Worm (Caenorhabditis elegans): ENCODE data around the gene gcy-15.
"Not testable (repeated sequence)": the region's sequence is repeated elsewhere in the genome, so short reads cannot be mapped to it uniquely, and the experiment has no call there.

gcy-15 gene

ce11 chrII:3220723-3221122 lies 23.9 kb upstream of the gcy-15 start, which contains the start of gene ZC239.22:
Gene ZC239.22 (minus strand): TSS chrII:3220823.
- no peak for TF ChIP-seq him-1 (tag; optimal IDR thresholded peaks at IDR 0.05)
- no peak for TF ChIP-seq W03F9.2 (tag; optimal IDR thresholded peaks at IDR 0.05)
- TF ChIP-seq dao-5 (tag; optimal IDR thresholded peaks at IDR 0.05), result no peak

DNA sequence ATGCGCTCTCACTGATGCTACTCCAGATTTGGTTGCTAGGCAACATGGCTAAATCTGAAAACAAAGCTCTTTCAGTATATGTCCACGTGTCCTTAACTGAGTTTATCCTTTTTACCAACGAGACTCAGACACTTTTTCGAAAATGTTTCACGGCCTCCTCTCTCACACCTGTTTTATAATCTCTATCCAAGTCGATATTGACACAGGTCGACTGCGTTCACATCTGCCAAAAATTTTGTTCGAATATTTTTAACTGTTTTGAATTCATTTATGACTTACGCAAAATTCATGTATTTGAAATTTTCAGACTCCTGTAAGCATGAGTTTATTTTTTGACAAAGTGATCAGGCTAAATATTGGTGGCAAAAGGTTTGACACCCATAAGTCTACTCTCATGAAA lies 18.9 kb upstream of the gcy-15 start, which contains the start of gene ZC239.3:
Gene ZC239.3, plus strand, starts transcription at position 301 of the 400 bp plus-strand sequence.
- not testable (repeated sequence) for TF ChIP-seq him-1, W03F9.2, dao-5 (tag; optimal IDR thresholded peaks at IDR 0.05)

ce11 chrII:3213898-3214297 lies 17.0 kb upstream of the gcy-15 start, which contains the start of gene ZC239.4:
Gene ZC239.4 (plus strand): TSS chrII:3214198.
- TF ChIP-seq him-1 (tag; optimal IDR thresholded peaks at IDR 0.05) (no peak), dao-5 (tag; optimal IDR thresholded peaks at IDR 0.05) (no peak), W03F9.2 (tag; optimal IDR thresholded peaks at IDR 0.05) (no peak)

DNA sequence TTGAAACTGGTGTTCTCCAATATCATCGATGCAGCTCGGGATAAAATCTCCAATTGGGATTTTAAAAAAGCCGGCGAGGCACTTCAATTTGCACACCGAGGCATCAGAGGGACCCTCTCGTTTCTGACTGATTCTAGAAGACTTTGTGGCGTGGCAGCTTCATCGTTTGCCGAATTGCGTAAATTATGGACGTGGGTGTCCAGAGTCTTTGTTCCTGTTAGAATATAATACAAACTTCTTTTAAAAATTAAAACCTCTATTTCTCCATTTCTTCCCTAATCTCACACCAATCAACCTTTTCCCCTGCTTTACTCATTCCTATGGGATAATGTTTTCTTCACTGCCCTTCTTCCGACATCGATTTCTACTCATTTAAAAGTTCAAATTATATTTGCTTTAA lies 13.5 kb upstream of the gcy-15 start, which contains the start of gene ZC239.5:
Gene ZC239.5, plus strand, starts transcription at position 301 of the 400 bp plus-strand sequence.
- TF ChIP-seq W03F9.2 (tag; optimal IDR thresholded peaks at IDR 0.05) (no peak), dao-5 (tag; optimal IDR thresholded peaks at IDR 0.05) (no peak)

ce11 chrII:3209251-3209650 lies 12.4 kb upstream of the gcy-15 start, which contains the start of gene ZC239.6:
Gene ZC239.6 (plus strand): TSS chrII:3209631.
- TF ChIP-seq W03F9.2 (tag; optimal IDR thresholded peaks at IDR 0.05) (no peak), dao-5 (tag; optimal IDR thresholded peaks at IDR 0.05) (no peak), him-1 (tag; optimal IDR thresholded peaks at IDR 0.05) (no peak)

DNA sequence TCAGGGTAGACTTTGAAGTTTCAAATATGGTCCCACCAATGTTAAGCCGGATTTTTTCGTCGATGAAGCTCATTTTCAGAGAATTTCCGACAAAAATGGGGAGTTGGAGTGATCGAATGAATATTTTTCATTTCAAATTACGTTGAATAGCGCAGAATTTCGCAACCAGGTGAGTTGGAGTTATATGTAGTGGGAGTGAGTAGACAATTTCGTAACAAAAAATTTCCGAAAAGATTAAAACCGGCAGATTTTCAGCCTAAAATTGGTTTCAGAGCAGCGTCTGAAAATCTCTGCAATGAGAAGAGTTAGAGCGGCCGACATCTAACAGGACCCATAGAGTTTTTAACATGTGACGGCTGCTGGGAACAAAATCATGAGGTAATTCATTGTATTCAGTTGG lies 11.8 kb upstream of the gcy-15 start, which contains the start of gene sdz-35:
Gene sdz-35, minus strand, starts transcription at position 101 of the 400 bp plus-strand sequence.
- TF ChIP-seq him-1 (tag; optimal IDR thresholded peaks at IDR 0.05) (no peak), dao-5 (tag; optimal IDR thresholded peaks at IDR 0.05) (no peak), W03F9.2 (tag; optimal IDR thresholded peaks at IDR 0.05) (no peak)

ce11 chrII:3206423-3206989 lies 9.6 kb upstream of the gcy-15 start, which contains the start of the genes ZC239.20 and ZC239.21:
Gene ZC239.20 (minus strand): TSS chrII:3206523.
Gene ZC239.21 (plus strand): TSS chrII:3206939.
- TF ChIP-seq W03F9.2 (tag; optimal IDR thresholded peaks at IDR 0.05) (no peak), dao-5 (tag; optimal IDR thresholded peaks at IDR 0.05) (no peak), him-1 (tag; optimal IDR thresholded peaks at IDR 0.05) (no peak)

- no peak for TF ChIP-seq W03F9.2 (tag; optimal IDR thresholded peaks at IDR 0.05)
- no peak for TF ChIP-seq him-1 (tag; optimal IDR thresholded peaks at IDR 0.05)
- TF ChIP-seq dao-5 (tag; optimal IDR thresholded peaks at IDR 0.05), result no peak
Measured at ce11 chrII:3203415-3203814, 6.5 kb upstream of the gcy-15 start, which contains the start of gene sri-50. Gene sri-50 (plus strand): TSS chrII:3203715.

DNA sequence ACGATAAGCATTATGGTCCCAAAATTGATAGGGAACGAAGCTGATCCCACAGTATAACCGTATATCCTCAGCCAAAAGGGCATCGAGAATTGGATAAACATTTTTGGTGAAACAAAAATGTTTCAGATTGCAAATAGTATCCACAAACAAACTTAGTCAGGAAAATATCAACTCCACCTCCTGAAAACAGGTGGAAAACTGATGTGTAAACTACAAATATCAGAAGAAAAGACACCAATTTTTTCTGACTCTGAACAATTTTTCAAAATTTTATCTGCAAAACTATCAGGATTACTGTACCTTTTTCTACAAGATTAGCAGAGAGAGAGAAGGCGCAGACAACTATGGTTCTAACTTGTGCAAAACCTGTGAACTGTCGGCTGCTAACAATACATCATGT lies 5.7 kb upstream of the gcy-15 start, which contains the start of gene sri-53:
Gene sri-53, minus strand, starts transcription at position 101 of the 400 bp plus-strand sequence.
- TF ChIP-seq him-1 (tag; optimal IDR thresholded peaks at IDR 0.05) (no peak), W03F9.2 (tag; optimal IDR thresholded peaks at IDR 0.05) (no peak), dao-5 (tag; optimal IDR thresholded peaks at IDR 0.05) (no peak)

- TF ChIP-seq W03F9.2, him-1, dao-5 (tag; optimal IDR thresholded peaks at IDR 0.05): not testable (repeated sequence)
Measured at ce11 chrII:3201242-3201641, 4.4 kb upstream of the gcy-15 start, which contains the start of gene sri-48. Gene sri-48 (minus strand): TSS chrII:3201342.

ce11 chrII:3198998-3199397 lies 2.1 kb upstream of the gcy-15 start, which contains the start of gene sri-51:
Gene sri-51 (minus strand): TSS chrII:3199098.
- TF ChIP-seq him-1 (tag; optimal IDR thresholded peaks at IDR 0.05) (no peak), W03F9.2 (tag; optimal IDR thresholded peaks at IDR 0.05) (no peak), dao-5 (tag; optimal IDR thresholded peaks at IDR 0.05) (no peak)

DNA sequence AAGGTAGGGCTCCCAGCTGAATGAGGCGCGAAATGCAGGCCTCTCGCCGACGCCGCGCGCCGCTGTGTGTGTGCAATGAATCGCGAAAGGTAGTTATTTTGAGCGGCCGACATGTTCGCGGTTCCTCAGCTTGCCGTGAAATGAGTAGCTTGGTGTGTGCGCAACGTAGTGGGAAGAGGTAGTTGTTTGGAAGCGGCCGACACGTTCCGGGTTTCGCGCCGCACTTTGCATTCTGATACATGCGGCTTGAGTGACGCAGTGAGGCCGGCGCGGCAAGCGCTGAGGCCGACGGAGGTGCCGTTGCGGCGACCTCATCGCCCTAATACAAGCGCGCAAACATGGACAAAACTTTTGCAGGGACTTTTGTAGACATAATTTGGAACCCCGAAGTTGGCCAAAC lies 1.1 kb downstream of the gcy-15 start:
- TF ChIP-seq dao-5 (tag; optimal IDR thresholded peaks at IDR 0.05) (no peak), him-1 (tag; optimal IDR thresholded peaks at IDR 0.05) (no peak), W03F9.2 (tag; optimal IDR thresholded peaks at IDR 0.05) (no peak)

- not testable (repeated sequence) for TF ChIP-seq dao-5, him-1, W03F9.2 (tag; optimal IDR thresholded peaks at IDR 0.05)
Measured at ce11 chrII:3191544-3191943, 5.3 kb downstream of the gcy-15 start, which contains the start of gene Y27F2A.9. Gene Y27F2A.9 (minus strand): TSS chrII:3191644.

ce11 chrII:3189038-3189437 lies 7.8 kb downstream of the gcy-15 start, which contains the start of gene Y27F2A.11:
Gene Y27F2A.11 (plus strand): TSS chrII:3189338.
- TF ChIP-seq him-1, W03F9.2, dao-5 (tag; optimal IDR thresholded peaks at IDR 0.05): not testable (repeated sequence)
